In genomic region chr3R:31610639-31611594, dm6 we compare ENCODE assay signal across 1 fruit fly cellular context.
A peak's percentile ranks its signal among the peaks of the same experiment; 100 is the strongest.
TF ChIP-seq lines count a peak whose summit lies in the region.

Med (plus strand) TSS chr3R:31611046.

TF ChIP-seq in whole organism, embryonic, 481 proteins besides CTCF, POLR2A, EP300 and RAD21 (continued from another document):
- TF ChIP-seq peb (GFP tag; IDR thresholded peaks at IDR 0.05; lab: Robert Waterston, UW), result no peak
- no peak for TF ChIP-seq fd96Cb (tag; optimal IDR thresholded peaks at IDR 0.05; lab: Kevin White, UChicago)
- peak; percentile 16 for TF ChIP-seq CG2712 (tag; optimal IDR thresholded peaks at IDR 0.05; lab: Kevin White, UChicago)
- peak; percentile 55 for TF ChIP-seq CG1792 (GFP tag; optimal IDR thresholded peaks at IDR 0.05; lab: Kevin White, UChicago)
- peak; percentile 22 for TF ChIP-seq jumu (GFP tag; optimal IDR thresholded peaks at IDR 0.05; lab: Kevin White, UChicago)
- TF ChIP-seq Spps (tag; optimal IDR thresholded peaks at IDR 0.05; lab: Kevin White, UChicago), result no peak
- TF ChIP-seq HLHmδ (GFP tag; optimal IDR thresholded peaks at IDR 0.05; lab: Kevin White, UChicago), result no peak
- no peak for TF ChIP-seq lmd (GFP tag; IDR thresholded peaks at IDR 0.05; lab: Robert Waterston, UW)
- no peak for TF ChIP-seq CG3847 (GFP tag; IDR thresholded peaks at IDR 0.05; lab: Robert Waterston, UW)
- TF ChIP-seq CG17186 (GFP tag; optimal IDR thresholded peaks at IDR 0.05; lab: Kevin White, UChicago), result peak; percentile 73
- no peak for TF ChIP-seq CG43689 (GFP tag; IDR thresholded peaks at IDR 0.05; lab: Robert Waterston, UW)
- TF ChIP-seq CG34224 (GFP tag; IDR thresholded peaks at IDR 0.05; lab: Robert Waterston, UW; ENCODE audit: partially characterized antibody), result no peak
- no peak for TF ChIP-seq C15 (GFP tag; IDR thresholded peaks at IDR 0.05; lab: Robert Waterston, UW)
- no peak for TF ChIP-seq slbo (GFP tag; IDR thresholded peaks at IDR 0.05; lab: Robert Waterston, UW)
- no peak for TF ChIP-seq CG8290 (GFP tag; optimal IDR thresholded peaks at IDR 0.05; lab: Kevin White, UChicago)
- peak in 1 of 2 experiments; percentile 20 for TF ChIP-seq CG8290 (tag; optimal IDR thresholded peaks at IDR 0.05; lab: Kevin White, UChicago)
- TF ChIP-seq CG17385 (GFP tag; optimal IDR thresholded peaks at IDR 0.05; lab: Kevin White, UChicago), result no peak
- TF ChIP-seq CG7963 (GFP tag; IDR thresholded peaks at IDR 0.05; lab: Robert Waterston, UW; ENCODE audit: partially characterized antibody), result no peak
- no peak for TF ChIP-seq fd3F (GFP tag; optimal IDR thresholded peaks at IDR 0.05; lab: Kevin White, UChicago)
- TF ChIP-seq CG3065 (GFP tag; optimal IDR thresholded peaks at IDR 0.05; lab: Kevin White, UChicago), result no peak
- TF ChIP-seq odd (GFP tag; optimal IDR thresholded peaks at IDR 0.05; lab: Kevin White, UChicago), result no peak
- TF ChIP-seq CG16813 (GFP tag; IDR thresholded peaks at IDR 0.05; lab: Robert Waterston, UW; ENCODE audit: partially characterized antibody), result no peak
- TF ChIP-seq Elba2 (GFP tag; optimal IDR thresholded peaks at IDR 0.05; lab: Kevin White, UChicago), result peak; percentile 76
- no peak for TF ChIP-seq hbn (GFP tag; IDR thresholded peaks at IDR 0.05; lab: Robert Waterston, UW; ENCODE audit: partially characterized antibody)
- TF ChIP-seq sisA (GFP tag; IDR thresholded peaks at IDR 0.05; lab: Robert Waterston, UW), result no peak
- no peak for TF ChIP-seq CG11723 (GFP tag; optimal IDR thresholded peaks at IDR 0.05; lab: Kevin White, UChicago)
- TF ChIP-seq gfzf (GFP tag; optimal IDR thresholded peaks at IDR 0.05; lab: Kevin White, UChicago), result peak; percentile 98
- no peak for TF ChIP-seq sens-2 (GFP tag; IDR thresholded peaks at IDR 0.05; lab: Robert Waterston, UW)
- TF ChIP-seq h (optimal IDR thresholded peaks at IDR 0.05; lab: Kevin White, UChicago), result no peak
- TF ChIP-seq Usf (GFP tag; optimal IDR thresholded peaks at IDR 0.05; lab: Kevin White, UChicago), result no peak
- TF ChIP-seq fu2 (GFP tag; optimal IDR thresholded peaks at IDR 0.05; lab: Kevin White, UChicago), result no peak
- TF ChIP-seq repo (GFP tag; optimal IDR thresholded peaks at IDR 0.05; lab: Kevin White, UChicago), result no peak
- peak; percentile 42 for TF ChIP-seq CG15601 (tag; optimal IDR thresholded peaks at IDR 0.05; lab: Kevin White, UChicago)
- no peak for TF ChIP-seq otp (GFP tag; IDR thresholded peaks at IDR 0.05; lab: Robert Waterston, UW)
- no peak for TF ChIP-seq CG13296 (GFP tag; optimal IDR thresholded peaks at IDR 0.05; lab: Kevin White, UChicago)
- TF ChIP-seq CG2129 (GFP tag; IDR thresholded peaks at IDR 0.05; lab: Robert Waterston, UW; ENCODE audit: partially characterized antibody), result no peak
- TF ChIP-seq Rfx (GFP tag; IDR thresholded peaks at IDR 0.05; lab: Robert Waterston, UW), result no peak
- TF ChIP-seq Jarid2 (GFP tag; optimal IDR thresholded peaks at IDR 0.05; lab: Kevin White, UChicago), result peak; percentile 3
- TF ChIP-seq CG3995 (GFP tag; optimal IDR thresholded peaks at IDR 0.05; lab: Kevin White, UChicago), result no peak
- TF ChIP-seq HLH4C (GFP tag; IDR thresholded peaks at IDR 0.05; lab: Robert Waterston, UW; ENCODE audit: partially characterized antibody), result no peak
- no peak for TF ChIP-seq gce (GFP tag; IDR thresholded peaks at IDR 0.05; lab: Robert Waterston, UW)
- TF ChIP-seq insv (GFP tag; optimal IDR thresholded peaks at IDR 0.05; lab: Kevin White, UChicago), result no peak
- TF ChIP-seq CG6272 (GFP tag; IDR thresholded peaks at IDR 0.05; lab: Robert Waterston, UW), result no peak
- TF ChIP-seq CG7839 (tag; optimal IDR thresholded peaks at IDR 0.05; lab: Kevin White, UChicago), result no peak
- no peak for TF ChIP-seq Neu2 (GFP tag; optimal IDR thresholded peaks at IDR 0.05; lab: Kevin White, UChicago; ENCODE audit: borderline replicate concordance)
- peak; percentile 74 for TF ChIP-seq CG12659 (GFP tag; optimal IDR thresholded peaks at IDR 0.05; lab: Kevin White, UChicago)
- no peak for TF ChIP-seq her (GFP tag; optimal IDR thresholded peaks at IDR 0.05; lab: Kevin White, UChicago)
- peak; percentile 55 for TF ChIP-seq Dp (GFP tag; optimal IDR thresholded peaks at IDR 0.05; lab: Kevin White, UChicago)
- peak; percentile 96 for TF ChIP-seq Med (GFP tag; lab: Kevin White, UChicago)
- TF ChIP-seq CG9727 (GFP tag; optimal IDR thresholded peaks at IDR 0.05; lab: Kevin White, UChicago), result peak; percentile 77
- TF ChIP-seq CG13624 (GFP tag; optimal IDR thresholded peaks at IDR 0.05; lab: Kevin White, UChicago), result peak; percentile 25
- no peak for TF ChIP-seq ranshi (GFP tag; IDR thresholded peaks at IDR 0.05; lab: Robert Waterston, UW)
- no peak for TF ChIP-seq CG6765 (GFP tag; optimal IDR thresholded peaks at IDR 0.05; lab: Kevin White, UChicago)
- TF ChIP-seq CG32767 (GFP tag; IDR thresholded peaks at IDR 0.05; lab: Robert Waterston, UW), result no peak
- no peak for TF ChIP-seq CG3163 (GFP tag; optimal IDR thresholded peaks at IDR 0.05; lab: Kevin White, UChicago)
- no peak for TF ChIP-seq CG10565 (GFP tag; optimal IDR thresholded peaks at IDR 0.05; lab: Kevin White, UChicago)
- no peak for TF ChIP-seq CG11247 (GFP tag; IDR thresholded peaks at IDR 0.05; lab: Robert Waterston, UW)
- no peak for TF ChIP-seq ato (GFP tag; IDR thresholded peaks at IDR 0.05; lab: Robert Waterston, UW; ENCODE audit: partially characterized antibody)
- TF ChIP-seq trh (GFP tag; optimal IDR thresholded peaks at IDR 0.05; lab: Kevin White, UChicago), result no peak
- TF ChIP-seq Drgx (GFP tag; IDR thresholded peaks at IDR 0.05; lab: Robert Waterston, UW), result no peak
- no peak for TF ChIP-seq CG10979 (tag; optimal IDR thresholded peaks at IDR 0.05; lab: Kevin White, UChicago)
- TF ChIP-seq Hmx (GFP tag; optimal IDR thresholded peaks at IDR 0.05; lab: Kevin White, UChicago), result no peak
- no peak for TF ChIP-seq CG8388 (GFP tag; optimal IDR thresholded peaks at IDR 0.05; lab: Kevin White, UChicago)
- TF ChIP-seq chn (GFP tag; optimal IDR thresholded peaks at IDR 0.05; lab: Kevin White, UChicago), result no peak
- no peak for TF ChIP-seq CG34376 (GFP tag; optimal IDR thresholded peaks at IDR 0.05; lab: Kevin White, UChicago)
- peak; percentile 55 for TF ChIP-seq Lhr (GFP tag; optimal IDR thresholded peaks at IDR 0.05; lab: Kevin White, UChicago)
- no peak for TF ChIP-seq CG14050 (GFP tag; IDR thresholded peaks at IDR 0.05; lab: Robert Waterston, UW)
- no peak for TF ChIP-seq ATbp (GFP tag; optimal IDR thresholded peaks at IDR 0.05; lab: Kevin White, UChicago)
- TF ChIP-seq CG8089 (GFP tag; optimal IDR thresholded peaks at IDR 0.05; lab: Kevin White, UChicago), result no peak
- no peak for TF ChIP-seq HHEX (GFP tag; optimal IDR thresholded peaks at IDR 0.05; lab: Kevin White, UChicago)
- no peak for TF ChIP-seq CG7928 (GFP tag; optimal IDR thresholded peaks at IDR 0.05; lab: Kevin White, UChicago)
- no peak for TF ChIP-seq Atf3 (GFP tag; optimal IDR thresholded peaks at IDR 0.05; lab: Kevin White, UChicago)
- TF ChIP-seq bsh (GFP tag; optimal IDR thresholded peaks at IDR 0.05; lab: Kevin White, UChicago), result peak in 1 of 2 experiments; percentile 41
- no peak for TF ChIP-seq zen2 (GFP tag; IDR thresholded peaks at IDR 0.05; lab: Robert Waterston, UW; ENCODE audit: partially characterized antibody)
- peak; percentile 55 for TF ChIP-seq grn (GFP tag; optimal IDR thresholded peaks at IDR 0.05; lab: Kevin White, UChicago)
- no peak for TF ChIP-seq unpg (GFP tag; optimal IDR thresholded peaks at IDR 0.05; lab: Kevin White, UChicago)
- no peak for TF ChIP-seq Opbp (GFP tag; IDR thresholded peaks at IDR 0.05; lab: Robert Waterston, UW; ENCODE audit: partially characterized antibody)
- no peak for TF ChIP-seq CG13123 (GFP tag; optimal IDR thresholded peaks at IDR 0.05; lab: Kevin White, UChicago)
- TF ChIP-seq nerfin-2 (GFP tag; IDR thresholded peaks at IDR 0.05; lab: Robert Waterston, UW; ENCODE audit: partially characterized antibody), result no peak
- TF ChIP-seq dimm (GFP tag; IDR thresholded peaks at IDR 0.05; lab: Robert Waterston, UW), result no peak
- peak; percentile 40 for TF ChIP-seq Myb (GFP tag; optimal IDR thresholded peaks at IDR 0.05; lab: Kevin White, UChicago)
- TF ChIP-seq CG8478 (optimal IDR thresholded peaks at IDR 0.05; lab: Kevin White, UChicago), result no peak
- no peak for TF ChIP-seq wek (GFP tag; optimal IDR thresholded peaks at IDR 0.05; lab: Kevin White, UChicago)
- no peak for TF ChIP-seq CG10209 (GFP tag; optimal IDR thresholded peaks at IDR 0.05; lab: Kevin White, UChicago)
- TF ChIP-seq CG12071 (GFP tag; optimal IDR thresholded peaks at IDR 0.05; lab: Kevin White, UChicago), result no peak
- no peak for TF ChIP-seq lbe (GFP tag; optimal IDR thresholded peaks at IDR 0.05; lab: Kevin White, UChicago)
- peak; percentile 95 for TF ChIP-seq YL-1 (GFP tag; optimal IDR thresholded peaks at IDR 0.05; lab: Kevin White, UChicago)
- no peak for TF ChIP-seq CG3726 (GFP tag; IDR thresholded peaks at IDR 0.05; lab: Robert Waterston, UW)
- TF ChIP-seq CG11696 (GFP tag; IDR thresholded peaks at IDR 0.05; lab: Robert Waterston, UW), result no peak
- no peak for TF ChIP-seq CG4404 (GFP tag; IDR thresholded peaks at IDR 0.05; lab: Robert Waterston, UW)
- TF ChIP-seq CG14441 (GFP tag; IDR thresholded peaks at IDR 0.05; lab: Robert Waterston, UW), result no peak
- no peak for TF ChIP-seq Fer3 (tag; optimal IDR thresholded peaks at IDR 0.05; lab: Kevin White, UChicago)
- no peak for TF ChIP-seq bbx (GFP tag; IDR thresholded peaks at IDR 0.05; lab: Robert Waterston, UW; ENCODE audit: partially characterized antibody)
- no peak for TF ChIP-seq CG16863 (GFP tag; optimal IDR thresholded peaks at IDR 0.05; lab: Kevin White, UChicago)
- TF ChIP-seq CG31365 (tag; optimal IDR thresholded peaks at IDR 0.05; lab: Kevin White, UChicago), result no peak
- no peak for TF ChIP-seq D19B (GFP tag; optimal IDR thresholded peaks at IDR 0.05; lab: Kevin White, UChicago)
- TF ChIP-seq Antp (GFP tag; optimal IDR thresholded peaks at IDR 0.05; lab: Kevin White, UChicago), result no peak
- TF ChIP-seq Nf-YA (GFP tag; IDR thresholded peaks at IDR 0.05; lab: Robert Waterston, UW), result no peak
- TF ChIP-seq E2f1 (GFP tag; IDR thresholded peaks at IDR 0.05; lab: Robert Waterston, UW), result no peak
- TF ChIP-seq bab2 (GFP tag; optimal IDR thresholded peaks at IDR 0.05; lab: Kevin White, UChicago), result no peak
- no peak for TF ChIP-seq en (GFP tag; optimal IDR thresholded peaks at IDR 0.05; lab: Kevin White, UChicago)
- TF ChIP-seq CG12769 (tag; optimal IDR thresholded peaks at IDR 0.05; lab: Kevin White, UChicago), result no peak
- no peak for TF ChIP-seq Dip2 (GFP tag; IDR thresholded peaks at IDR 0.05; lab: Robert Waterston, UW)
- no peak for TF ChIP-seq gsb (GFP tag; IDR thresholded peaks at IDR 0.05; lab: Robert Waterston, UW)
- TF ChIP-seq sug (tag; optimal IDR thresholded peaks at IDR 0.05; lab: Kevin White, UChicago), result peak; percentile 21
- TF ChIP-seq exex (tag; optimal IDR thresholded peaks at IDR 0.05; lab: Kevin White, UChicago), result peak; percentile 45
- TF ChIP-seq CG15011 (GFP tag; optimal IDR thresholded peaks at IDR 0.05; lab: Kevin White, UChicago), result no peak
- TF ChIP-seq CG2875 (GFP tag; optimal IDR thresholded peaks at IDR 0.05; lab: Kevin White, UChicago), result no peak
- TF ChIP-seq CG18011 (GFP tag; optimal IDR thresholded peaks at IDR 0.05; lab: Kevin White, UChicago), result no peak
- TF ChIP-seq maf-S (GFP tag; optimal IDR thresholded peaks at IDR 0.05; lab: Kevin White, UChicago), result no peak
- no peak for TF ChIP-seq ap (GFP tag; IDR thresholded peaks at IDR 0.05; lab: Robert Waterston, UW)
- TF ChIP-seq CG2889 (GFP tag; IDR thresholded peaks at IDR 0.05; lab: Robert Waterston, UW), result no peak
- TF ChIP-seq CG11398 (GFP tag; optimal IDR thresholded peaks at IDR 0.05; lab: Kevin White, UChicago), result no peak
- no peak for TF ChIP-seq sc (optimal IDR thresholded peaks at IDR 0.05; lab: Kevin White, UChicago)
- no peak for TF ChIP-seq sc (GFP tag; optimal IDR thresholded peaks at IDR 0.05; lab: Kevin White, UChicago)
- TF ChIP-seq trem (tag; optimal IDR thresholded peaks at IDR 0.05; lab: Kevin White, UChicago), result peak; percentile 72
- TF ChIP-seq Scr (GFP tag; IDR thresholded peaks at IDR 0.05; lab: Robert Waterston, UW; ENCODE audit: partially characterized antibody), result no peak
- TF ChIP-seq CG11456 (GFP tag; IDR thresholded peaks at IDR 0.05; lab: Robert Waterston, UW), result no peak
- TF ChIP-seq Mrtf (GFP tag; IDR thresholded peaks at IDR 0.05; lab: Robert Waterston, UW), result no peak
- no peak for TF ChIP-seq slou (GFP tag; optimal IDR thresholded peaks at IDR 0.05; lab: Kevin White, UChicago)
- no peak for TF ChIP-seq bowl (GFP tag; IDR thresholded peaks at IDR 0.05; lab: Robert Waterston, UW)
- no peak for TF ChIP-seq CG7556 (GFP tag; optimal IDR thresholded peaks at IDR 0.05; lab: Kevin White, UChicago)
- TF ChIP-seq CG33557 (GFP tag; optimal IDR thresholded peaks at IDR 0.05; lab: Kevin White, UChicago), result no peak
- TF ChIP-seq slp2 (GFP tag; optimal IDR thresholded peaks at IDR 0.05; lab: Kevin White, UChicago), result no peak
- no peak for TF ChIP-seq CG12942 (GFP tag; optimal IDR thresholded peaks at IDR 0.05; lab: Kevin White, UChicago)
- TF ChIP-seq pzg (GFP tag; optimal IDR thresholded peaks at IDR 0.05; lab: Kevin White, UChicago), result peak; percentile 89
- no peak for TF ChIP-seq CG6689 (GFP tag; IDR thresholded peaks at IDR 0.05; lab: Robert Waterston, UW)
- TF ChIP-seq NfI (GFP tag; optimal IDR thresholded peaks at IDR 0.05; lab: Kevin White, UChicago), result no peak
- no peak for TF ChIP-seq CG9932 (GFP tag; IDR thresholded peaks at IDR 0.05; lab: Robert Waterston, UW)
- TF ChIP-seq hth (optimal IDR thresholded peaks at IDR 0.05; lab: Kevin White, UChicago), result no peak
- TF ChIP-seq Mes4 (GFP tag; optimal IDR thresholded peaks at IDR 0.05; lab: Kevin White, UChicago), result no peak
- no peak for TF ChIP-seq so (GFP tag; IDR thresholded peaks at IDR 0.05; lab: Robert Waterston, UW)
- no peak for TF ChIP-seq CG10366 (GFP tag; IDR thresholded peaks at IDR 0.05; lab: Robert Waterston, UW)
- no peak for TF ChIP-seq run (tag; optimal IDR thresholded peaks at IDR 0.05; lab: Kevin White, UChicago)
- peak in 1 of 2 experiments; percentile 4 for TF ChIP-seq Trl (optimal IDR thresholded peaks at IDR 0.05; lab: Kevin White, UChicago)
- no peak for TF ChIP-seq Trl (GFP tag; optimal IDR thresholded peaks at IDR 0.05; lab: Kevin White, UChicago)
- no peak for TF ChIP-seq CG11560 (tag; IDR thresholded peaks at IDR 0.05; lab: Robert Waterston, UW)
- TF ChIP-seq CG9797 (GFP tag; optimal IDR thresholded peaks at IDR 0.05; lab: Kevin White, UChicago), result peak; percentile 96
- no peak for TF ChIP-seq ab (GFP tag; optimal IDR thresholded peaks at IDR 0.05; lab: Kevin White, UChicago)
